Worm (Caenorhabditis elegans) whole organism, early embryonic: ENCODE results near the gene ZK287.7.

Experiments used
- B0310.2 ChIP-seq: sonication (generic microtip); optimal IDR thresholded peaks from 2 replicates; lab custom pipeline; 2016; ENCODE audit warnings: mild to moderate bottlenecking, missing genetic modification characterization, missing compliant biosample characterization
- F13C5.2 ChIP-seq: sonication (generic microtip); optimal IDR thresholded peaks from 2 replicates; lab custom pipeline; 2017; ENCODE audit warnings: mild to moderate bottlenecking, missing genetic modification characterization, inconsistent platforms, missing compliant biosample characterization
- aly-1 ChIP-seq: sonication (generic microtip); optimal IDR thresholded peaks from 2 replicates; lab custom pipeline; 2016; ENCODE audit warnings: missing genetic modification characterization, missing compliant biosample characterization
- ama-1 ChIP-seq: fragments of 150-350 bp; optimal IDR thresholded peaks from 2 replicates; lab custom pipeline; 2014
- ceh-13 ChIP-seq: fragments of 200-800 bp; sonication (Bioruptor generic); optimal IDR thresholded peaks from 2 replicates; lab custom pipeline; 2018; ENCODE audit warnings: mild to moderate bottlenecking, missing genetic modification characterization, missing compliant biosample characterization
- ceh-36 ChIP-seq: sonication (generic microtip); optimal IDR thresholded peaks from 2 replicates; lab custom pipeline; 2016; ENCODE audit warnings: missing genetic modification characterization, inconsistent platforms, missing compliant biosample characterization
- ets-7 ChIP-seq: sonication (generic microtip); optimal IDR thresholded peaks from 2 replicates; lab custom pipeline; 2016; ENCODE audit warnings: missing genotype, missing genetic modification characterization, missing compliant biosample characterization
- flt-1 ChIP-seq: fragments of 200-800 bp; sonication (Bioruptor generic); IDR thresholded peaks from 2 replicates; pipeline ENCODE4 v1.3.6; 2022; ENCODE audit warnings: missing genetic modification characterization, missing compliant biosample characterization
- hmbx-1 ChIP-seq: sonication (generic microtip); optimal IDR thresholded peaks from 2 replicates; lab custom pipeline; 2016; ENCODE audit warnings: mild to moderate bottlenecking, missing genetic modification characterization, missing compliant biosample characterization
- hmg-4 ChIP-seq: fragments of 200-800 bp; sonication (Bioruptor generic); optimal IDR thresholded peaks from 2 replicates; lab custom pipeline; 2018; ENCODE audit warnings: mild to moderate bottlenecking, missing genetic modification characterization, missing compliant biosample characterization
- pes-1 ChIP-seq: fragments of 200-800 bp; sonication (Bioruptor generic); IDR thresholded peaks from 2 replicates; pipeline ENCODE4 v1.3.6; 2022; ENCODE audit warnings: missing genetic modification reagents, missing genetic modification characterization, missing compliant biosample characterization
- scrt-1 ChIP-seq: fragments of 200-800 bp; sonication (Bioruptor generic); IDR thresholded peaks from 2 replicates; pipeline ENCODE4 v1.3.6; 2022; ENCODE audit warnings: missing genetic modification characterization, missing compliant biosample characterization
- sea-1 ChIP-seq: fragments of 200-800 bp; sonication (Bioruptor generic); conservative IDR thresholded peaks from 2 replicates; pipeline ENCODE4 v1.3.6; 2022; ENCODE audit warnings: missing genetic modification characterization, missing compliant biosample characterization
- tbx-37 ChIP-seq: fragments of 200-800 bp; sonication (Bioruptor generic); conservative IDR thresholded peaks from 2 replicates; pipeline ENCODE4 v1.3.6; 2022; ENCODE audit warnings: missing genetic modification reagents, missing genetic modification characterization, missing compliant biosample characterization

- TF ChIP-seq scrt-1 (GFP tag; lab: Robert Waterston, UW) = no peak
- TF ChIP-seq F13C5.2 (tag; lab: Kevin White, UChicago) = no peak
- TF ChIP-seq hmg-4 (GFP tag; lab: Kevin White, UChicago) = no peak
- no peak for TF ChIP-seq aly-1 (tag; lab: Kevin White, UChicago)
- no peak for TF ChIP-seq ceh-13 (GFP tag; lab: Kevin White, UChicago)
- TF ChIP-seq ama-1 = no peak
- TF ChIP-seq pes-1 (GFP tag; lab: Robert Waterston, UW) = no peak
- TF ChIP-seq ets-7 (tag; lab: Kevin White, UChicago) = no peak
- TF ChIP-seq sea-1 (GFP tag; lab: Robert Waterston, UW) = no peak
- TF ChIP-seq tbx-37 (GFP tag; lab: Robert Waterston, UW) = no peak
- TF ChIP-seq ceh-36 (tag; lab: Kevin White, UChicago) = no peak
- TF ChIP-seq hmbx-1 = no peak
- no peak for TF ChIP-seq flt-1
- no peak for TF ChIP-seq B0310.2 (tag; lab: Kevin White, UChicago)
These were observed 7.3 kb upstream of the ZK287.7 start, which contains the start of gene ZK287.4 for ce11 chrV:9685559-9685958.
